Fruit fly (Drosophila melanogaster): ENCODE data around the gene CG43155.

CG43155 gene

DNA sequence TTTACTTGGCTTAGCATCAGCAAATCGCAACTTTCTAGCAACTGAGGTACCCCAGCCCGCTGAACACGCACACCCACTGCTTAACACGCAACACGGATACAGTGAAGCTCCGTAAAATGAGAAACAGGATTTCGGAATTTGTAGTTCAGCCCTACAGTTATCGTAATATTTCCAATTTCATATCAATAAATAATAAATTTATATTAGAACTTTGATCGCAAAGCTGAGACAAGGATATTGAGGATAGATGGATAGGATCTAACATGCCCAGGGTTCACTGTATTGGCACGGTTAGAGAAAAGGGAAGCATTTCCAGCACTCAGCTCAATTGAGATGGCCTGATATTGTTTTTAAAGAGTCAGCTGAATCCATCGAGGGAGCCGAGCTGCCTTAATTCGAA lies 40.4 kb upstream of the CG43155 start (continued):
- TF ChIP-seq inv (GFP tag; IDR thresholded peaks at IDR 0.05; ENCODE audit: partially characterized antibody) = no peak
- no peak for TF ChIP-seq Hr39 (optimal IDR thresholded peaks at IDR 0.05)
- TF ChIP-seq Fer3 (tag; optimal IDR thresholded peaks at IDR 0.05) = peak; percentile 31
- peak; percentile 22 for TF ChIP-seq PHDP (tag; optimal IDR thresholded peaks at IDR 0.05)
- no peak for TF ChIP-seq caup (GFP tag; optimal IDR thresholded peaks at IDR 0.05; ENCODE audit: severe bottlenecking)
- peak; percentile 45 for TF ChIP-seq gem (tag; optimal IDR thresholded peaks at IDR 0.05)
- no peak for TF ChIP-seq dmrt11E (tag; optimal IDR thresholded peaks at IDR 0.05)
- no peak for TF ChIP-seq kah (GFP tag; optimal IDR thresholded peaks at IDR 0.05)
- no peak for TF ChIP-seq D19A (tag; optimal IDR thresholded peaks at IDR 0.05)
- TF ChIP-seq Aef1 (GFP tag; IDR thresholded peaks at IDR 0.05) = no peak
- no peak for TF ChIP-seq pan (optimal IDR thresholded peaks at IDR 0.05)
- peak in 1 of 2 experiments; percentile 44 for TF ChIP-seq pan (GFP tag; optimal IDR thresholded peaks at IDR 0.05 in 1 of 2, IDR thresholded peaks at IDR 0.05 in 1 of 2)
- TF ChIP-seq dmrt99B (tag; optimal IDR thresholded peaks at IDR 0.05) = peak; percentile 7
- TF ChIP-seq CG13775 (GFP tag; optimal IDR thresholded peaks at IDR 0.05) = no peak
- TF ChIP-seq Optix (GFP tag; IDR thresholded peaks at IDR 0.05) = no peak
- TF ChIP-seq bigmax (GFP tag; optimal IDR thresholded peaks at IDR 0.05) = no peak
- no peak for TF ChIP-seq fru (optimal IDR thresholded peaks at IDR 0.05)
- TF ChIP-seq CG3065 (GFP tag; optimal IDR thresholded peaks at IDR 0.05) = no peak
- no peak for TF ChIP-seq Dll (GFP tag; IDR thresholded peaks at IDR 0.05; ENCODE audit: partially characterized antibody)
- no peak for TF ChIP-seq pb (GFP tag; optimal IDR thresholded peaks at IDR 0.05)
- TF ChIP-seq Dbx (GFP tag; IDR thresholded peaks at IDR 0.05) = no peak
- TF ChIP-seq Poxn (GFP tag; IDR thresholded peaks at IDR 0.05) = no peak
- TF ChIP-seq fd64A (GFP tag; optimal IDR thresholded peaks at IDR 0.05) = no peak
- no peak for TF ChIP-seq CG10654 (GFP tag; optimal IDR thresholded peaks at IDR 0.05)
- no peak for TF ChIP-seq peb (GFP tag; IDR thresholded peaks at IDR 0.05)
- TF ChIP-seq maf-S (GFP tag; optimal IDR thresholded peaks at IDR 0.05) = no peak
- TF ChIP-seq CG7839 (tag; optimal IDR thresholded peaks at IDR 0.05) = peak; percentile 27
- peak; percentile 54 for TF ChIP-seq Drgx (GFP tag; IDR thresholded peaks at IDR 0.05)
- TF ChIP-seq Camta (GFP tag; optimal IDR thresholded peaks at IDR 0.05) = no peak
- no peak for TF ChIP-seq CG7928 (GFP tag; optimal IDR thresholded peaks at IDR 0.05)
- no peak for TF ChIP-seq CG1024 (GFP tag; IDR thresholded peaks at IDR 0.05)
- no peak for TF ChIP-seq gce (GFP tag; IDR thresholded peaks at IDR 0.05)
- no peak for TF ChIP-seq CG7963 (GFP tag; IDR thresholded peaks at IDR 0.05; ENCODE audit: partially characterized antibody)
- no peak for TF ChIP-seq CG8944 (GFP tag; optimal IDR thresholded peaks at IDR 0.05)
- TF ChIP-seq C15 (GFP tag; IDR thresholded peaks at IDR 0.05) = no peak
- peak; percentile 20 for TF ChIP-seq CG1603 (tag; optimal IDR thresholded peaks at IDR 0.05)
- TF ChIP-seq Xrp1 (GFP tag; IDR thresholded peaks at IDR 0.05) = no peak
- no peak for TF ChIP-seq nau (GFP tag; optimal IDR thresholded peaks at IDR 0.05)
- TF ChIP-seq CG17361 (GFP tag; IDR thresholded peaks at IDR 0.05) = no peak
- no peak for TF ChIP-seq CG16815 (GFP tag; optimal IDR thresholded peaks at IDR 0.05)
- no peak for TF ChIP-seq unc-4 (GFP tag; IDR thresholded peaks at IDR 0.05; ENCODE audit: partially characterized antibody)
- TF ChIP-seq Atf6 (GFP tag; IDR thresholded peaks at IDR 0.05) = no peak
- no peak for TF ChIP-seq zf30C (GFP tag; optimal IDR thresholded peaks at IDR 0.05)
- TF ChIP-seq lmd (GFP tag; IDR thresholded peaks at IDR 0.05) = peak; percentile 29; the same call in 1 of the 2 replicates
- TF ChIP-seq Hmr (GFP tag; optimal IDR thresholded peaks at IDR 0.05) = no peak
- TF ChIP-seq HmgD (GFP tag; optimal IDR thresholded peaks at IDR 0.05) = no peak
- no peak for TF ChIP-seq pnt (GFP tag; optimal IDR thresholded peaks at IDR 0.05)
- peak; percentile 34 for TF ChIP-seq CG11504 (tag; optimal IDR thresholded peaks at IDR 0.05)
- no peak for TF ChIP-seq CG4424 (GFP tag; optimal IDR thresholded peaks at IDR 0.05)
- TF ChIP-seq Xbp1 (GFP tag; optimal IDR thresholded peaks at IDR 0.05) = peak; percentile 5
- no peak for TF ChIP-seq CG1832 (GFP tag; optimal IDR thresholded peaks at IDR 0.05)
- TF ChIP-seq scrt (GFP tag; optimal IDR thresholded peaks at IDR 0.05) = no peak
- no peak for TF ChIP-seq az2 (GFP tag; optimal IDR thresholded peaks at IDR 0.05)
